Worm (Caenorhabditis elegans) whole organism, early embryonic: Measurements from ENCODE around the gene nas-38.

Experiments used
- B0310.2 ChIP-seq: sonication (generic microtip); optimal IDR thresholded peaks from 2 replicates; lab custom pipeline; 2016; ENCODE audit warnings: mild to moderate bottlenecking, missing genetic modification characterization, missing compliant biosample characterization
- F13C5.2 ChIP-seq: sonication (generic microtip); optimal IDR thresholded peaks from 2 replicates; lab custom pipeline; 2017; ENCODE audit warnings: mild to moderate bottlenecking, missing genetic modification characterization, inconsistent platforms, missing compliant biosample characterization
- aly-1 ChIP-seq: sonication (generic microtip); optimal IDR thresholded peaks from 2 replicates; lab custom pipeline; 2016; ENCODE audit warnings: missing genetic modification characterization, missing compliant biosample characterization
- ama-1 ChIP-seq: fragments of 150-350 bp; optimal IDR thresholded peaks from 2 replicates; lab custom pipeline; 2014
- ceh-13 ChIP-seq: fragments of 200-800 bp; sonication (Bioruptor generic); optimal IDR thresholded peaks from 2 replicates; lab custom pipeline; 2018; ENCODE audit warnings: mild to moderate bottlenecking, missing genetic modification characterization, missing compliant biosample characterization
- ceh-36 ChIP-seq: sonication (generic microtip); optimal IDR thresholded peaks from 2 replicates; lab custom pipeline; 2016; ENCODE audit warnings: missing genetic modification characterization, inconsistent platforms, missing compliant biosample characterization
- ets-7 ChIP-seq: sonication (generic microtip); optimal IDR thresholded peaks from 2 replicates; lab custom pipeline; 2016; ENCODE audit warnings: missing genotype, missing genetic modification characterization, missing compliant biosample characterization
- flt-1 ChIP-seq: fragments of 200-800 bp; sonication (Bioruptor generic); IDR thresholded peaks from 2 replicates; pipeline ENCODE4 v1.3.6; 2022; ENCODE audit warnings: missing genetic modification characterization, missing compliant biosample characterization
- hmbx-1 ChIP-seq: sonication (generic microtip); optimal IDR thresholded peaks from 2 replicates; lab custom pipeline; 2016; ENCODE audit warnings: mild to moderate bottlenecking, missing genetic modification characterization, missing compliant biosample characterization
- hmg-4 ChIP-seq: fragments of 200-800 bp; sonication (Bioruptor generic); optimal IDR thresholded peaks from 2 replicates; lab custom pipeline; 2018; ENCODE audit warnings: mild to moderate bottlenecking, missing genetic modification characterization, missing compliant biosample characterization
- hnd-1 ChIP-seq: sonication (generic microtip); optimal IDR thresholded peaks from 2 replicates; lab custom pipeline; 2016; ENCODE audit warnings: missing genetic modification characterization, missing compliant biosample characterization
- pes-1 ChIP-seq: fragments of 200-800 bp; sonication (Bioruptor generic); IDR thresholded peaks from 2 replicates; pipeline ENCODE4 v1.3.6; 2022; ENCODE audit warnings: missing genetic modification reagents, missing genetic modification characterization, missing compliant biosample characterization
- scrt-1 ChIP-seq: fragments of 200-800 bp; sonication (Bioruptor generic); IDR thresholded peaks from 2 replicates; pipeline ENCODE4 v1.3.6; 2022; ENCODE audit warnings: missing genetic modification characterization, missing compliant biosample characterization
- sea-1 ChIP-seq: fragments of 200-800 bp; sonication (Bioruptor generic); conservative IDR thresholded peaks from 2 replicates; pipeline ENCODE4 v1.3.6; 2022; ENCODE audit warnings: missing genetic modification characterization, missing compliant biosample characterization
- tbx-11 ChIP-seq: fragments of 200-800 bp; sonication (Bioruptor generic); IDR thresholded peaks from 2 replicates; pipeline ENCODE4 v1.3.6; 2022; ENCODE audit warnings: missing genetic modification characterization, missing compliant biosample characterization
- tbx-37 ChIP-seq: fragments of 200-800 bp; sonication (Bioruptor generic); conservative IDR thresholded peaks from 2 replicates; pipeline ENCODE4 v1.3.6; 2022; ENCODE audit warnings: missing genetic modification reagents, missing genetic modification characterization, missing compliant biosample characterization
- tra-4 ChIP-seq: sonication (generic microtip); optimal IDR thresholded peaks from 2 replicates; lab custom pipeline; 2017; ENCODE audit warnings: missing genetic modification characterization, missing compliant biosample characterization

nas-38 gene

ce11 chrX:530011-530410, 27.9 kb upstream of the nas-38 start, which contains the start of gene ugt-46:
Gene ugt-46, minus strand, starts transcription at chrX:530289.
- no peak for TF ChIP-seq tra-4
- no peak for TF ChIP-seq aly-1 (tag; lab: Kevin White, UChicago)
- no peak for TF ChIP-seq hmbx-1 (tag; lab: Kevin White, UChicago)
- no peak for TF ChIP-seq tbx-37 (GFP tag; lab: Robert Waterston, UW)
- no peak for TF ChIP-seq tbx-11 (GFP tag; lab: Robert Waterston, UW)
- TF ChIP-seq scrt-1 (GFP tag; lab: Robert Waterston, UW), result no peak
- no peak for TF ChIP-seq hnd-1
- no peak for TF ChIP-seq hmg-4 (GFP tag; lab: Kevin White, UChicago)
- TF ChIP-seq F13C5.2 (tag; lab: Kevin White, UChicago), result no peak

- no peak for TF ChIP-seq hmg-4 (GFP tag; lab: Kevin White, UChicago)
- TF ChIP-seq tbx-37 (GFP tag; lab: Robert Waterston, UW), result no peak
- no peak for TF ChIP-seq aly-1 (tag; lab: Kevin White, UChicago)
- TF ChIP-seq scrt-1 (GFP tag; lab: Robert Waterston, UW), result no peak
- no peak for TF ChIP-seq ets-7 (tag; lab: Kevin White, UChicago)
- TF ChIP-seq hmbx-1 (tag; lab: Kevin White, UChicago), result no peak
- no peak for TF ChIP-seq ceh-13 (GFP tag; lab: Kevin White, UChicago)
- no peak for TF ChIP-seq flt-1
- no peak for TF ChIP-seq B0310.2
- TF ChIP-seq sea-1 (GFP tag; lab: Robert Waterston, UW), result no peak
- TF ChIP-seq tra-4, result no peak
- TF ChIP-seq ama-1 (lab: Kevin White, UChicago), result no peak
Observed at ce11 chrX:530909-531308, 27.0 kb upstream of the nas-38 start, which contains the start of gene B0310.6. Gene B0310.6, minus strand, starts transcription at chrX:531009.

ce11 chrX:535728-536127, 22.2 kb upstream of the nas-38 start, which contains the start of gene F28C10.3:
Gene F28C10.3, minus strand, starts transcription at chrX:535828.
- TF ChIP-seq ets-7 (tag; lab: Kevin White, UChicago) (no peak), sea-1 (GFP tag; lab: Robert Waterston, UW) (no peak), hmg-4 (GFP tag; lab: Kevin White, UChicago) (peak; percentile 34), flt-1 (no peak), ceh-13 (GFP tag; lab: Kevin White, UChicago) (no peak), tbx-11 (GFP tag; lab: Robert Waterston, UW) (no peak), F13C5.2 (tag; lab: Kevin White, UChicago) (peak; percentile 61), tra-4 (no peak), hmbx-1 (tag; lab: Kevin White, UChicago) (no peak), pes-1 (no peak), tbx-37 (GFP tag; lab: Robert Waterston, UW) (no peak)

- no peak for TF ChIP-seq hmbx-1 (tag; lab: Kevin White, UChicago)
- TF ChIP-seq sea-1 (GFP tag; lab: Robert Waterston, UW), result no peak
- TF ChIP-seq flt-1, result no peak
- TF ChIP-seq ama-1 (lab: Kevin White, UChicago), result no peak
- no peak for TF ChIP-seq tbx-37 (GFP tag; lab: Robert Waterston, UW)
- no peak for TF ChIP-seq aly-1 (tag; lab: Kevin White, UChicago)
- TF ChIP-seq F13C5.2 (tag; lab: Kevin White, UChicago), result no peak
- TF ChIP-seq scrt-1 (GFP tag; lab: Robert Waterston, UW), result no peak
- no peak for TF ChIP-seq tra-4
- no peak for TF ChIP-seq B0310.2
- TF ChIP-seq pes-1, result no peak
- TF ChIP-seq ceh-13 (GFP tag; lab: Kevin White, UChicago), result no peak
Observed at ce11 chrX:536365-536764, 21.6 kb upstream of the nas-38 start.

ce11 chrX:538083-538482, 19.9 kb upstream of the nas-38 start:
- TF ChIP-seq ceh-13 (GFP tag; lab: Kevin White, UChicago) (no peak), ama-1 (lab: Kevin White, UChicago) (no peak), ets-7 (tag; lab: Kevin White, UChicago) (no peak), tbx-37 (GFP tag; lab: Robert Waterston, UW) (no peak), tra-4 (no peak), B0310.2 (no peak), hmbx-1 (tag; lab: Kevin White, UChicago) (no peak), aly-1 (tag; lab: Kevin White, UChicago) (no peak), hnd-1 (no peak), ceh-36 (tag; lab: Kevin White, UChicago) (no peak), pes-1 (no peak), F13C5.2 (tag; lab: Kevin White, UChicago) (no peak), hmg-4 (GFP tag; lab: Kevin White, UChicago) (no peak), flt-1 (no peak), sea-1 (GFP tag; lab: Robert Waterston, UW) (no peak), tbx-11 (GFP tag; lab: Robert Waterston, UW) (no peak), scrt-1 (GFP tag; lab: Robert Waterston, UW) (no peak)

ce11 chrX:542807-543206, 15.2 kb upstream of the nas-38 start, which contains the start of gene F28C10.1:
Gene F28C10.1, plus strand, starts transcription at chrX:543107.
- no peak for TF ChIP-seq tbx-11 (GFP tag; lab: Robert Waterston, UW)
- no peak for TF ChIP-seq aly-1 (tag; lab: Kevin White, UChicago)
- TF ChIP-seq tra-4, result no peak
- TF ChIP-seq B0310.2, result no peak
- TF ChIP-seq hmbx-1 (tag; lab: Kevin White, UChicago), result no peak
- TF ChIP-seq hnd-1, result no peak

- TF ChIP-seq ets-7 (tag; lab: Kevin White, UChicago) (no peak), ama-1 (lab: Kevin White, UChicago) (no peak), sea-1 (GFP tag; lab: Robert Waterston, UW) (no peak), scrt-1 (GFP tag; lab: Robert Waterston, UW) (no peak)
Observed at ce11 chrX:551175-551729, 6.7 kb upstream of the nas-38 start, which contains the start of gene F57C12.2. Gene F57C12.2, minus strand, starts transcription at chrX:551392.
